Fruit fly (Drosophila melanogaster) whole organism, embryonic: ENCODE data around the gene Lamtor4.

Source experiments
- Antp ChIP-seq: fragments of 200-800 bp; sonication (Bioruptor generic); optimal IDR thresholded peaks from 3 replicates; lab custom pipeline; 2016; ENCODE audit warnings: missing biosample characterization, missing genetic modification characterization
- Awh ChIP-seq: fragments of 200-800 bp; sonication (Bioruptor generic); IDR thresholded peaks from 2 replicates; pipeline ENCODE4, ENCODE4 v1.3.6; 2022; ENCODE audit warnings: missing biosample characterization, missing genetic modification characterization
- CG1024 ChIP-seq: fragments of 200-800 bp; sonication (Bioruptor generic); IDR thresholded peaks from 2 replicates; pipeline ENCODE4 v1.3.6; 2022; ENCODE audit warnings: missing biosample characterization, missing genetic modification characterization
- CG11085 ChIP-seq: fragments of 200-800 bp; sonication (Bioruptor generic); IDR thresholded peaks from 2 replicates; pipeline ENCODE4 v1.3.6; 2022; ENCODE audit warnings: missing biosample characterization, missing genetic modification characterization
- CG1233 ChIP-seq: fragments of 200-800 bp; sonication (Bioruptor generic); optimal IDR thresholded peaks from 4 replicates; lab custom pipeline; 2018; ENCODE audit warnings: missing biosample characterization, mild to moderate bottlenecking, missing genetic modification characterization
- CG15696 ChIP-seq: fragments of 200-800 bp; sonication (Bioruptor generic); optimal IDR thresholded peaks from 2 replicates; lab custom pipeline; 2019; ENCODE audit warnings: missing biosample characterization, mild to moderate bottlenecking, missing genetic modification characterization, moderate library complexity
- CG17385 ChIP-seq: fragments of 200-800 bp; sonication (Bioruptor generic); optimal IDR thresholded peaks from 3 replicates; lab custom pipeline; 2018; ENCODE audit warnings: missing biosample characterization, mild to moderate bottlenecking, missing genetic modification characterization
- CG18619 ChIP-seq: fragments of 200-800 bp; sonication (Bioruptor generic); optimal IDR thresholded peaks from 3 replicates; lab custom pipeline; 2017; ENCODE audit warnings: missing biosample characterization, mild to moderate bottlenecking, missing genetic modification characterization
- CG2120 ChIP-seq: fragments of 200-800 bp; sonication (Bioruptor generic); optimal IDR thresholded peaks from 3 replicates; lab custom pipeline; 2016; ENCODE audit warnings: missing biosample characterization, missing genetic modification characterization
- CG31365 ChIP-seq: fragments of 200-800 bp; sonication (Bioruptor generic); optimal IDR thresholded peaks from 2 replicates; lab custom pipeline; 2018; ENCODE audit warnings: missing biosample characterization, mild to moderate bottlenecking, missing genetic modification characterization
- CG33213 ChIP-seq: fragments of 200-800 bp; sonication (Bioruptor generic); optimal IDR thresholded peaks from 3 replicates; lab custom pipeline; 2016; ENCODE audit warnings: missing biosample characterization, missing genetic modification characterization
- CG34224 ChIP-seq: fragments of 200-800 bp; sonication (Bioruptor generic); IDR thresholded peaks from 3 replicates; pipeline ENCODE4 v1.3.6; 2022; ENCODE audit warnings: missing biosample characterization, missing genetic modification characterization; ENCODE audit not compliant: partially characterized antibody
- CG6654 ChIP-seq: fragments of 200-800 bp; sonication (Bioruptor generic); optimal IDR thresholded peaks from 2 replicates; lab custom pipeline; 2017; ENCODE audit warnings: missing biosample characterization, mild to moderate bottlenecking, missing genetic modification characterization
- CG7928 ChIP-seq: fragments of 200-800 bp; sonication (Bioruptor generic); optimal IDR thresholded peaks from 2 replicates; lab custom pipeline; 2017; ENCODE audit warnings: missing biosample characterization, mild to moderate bottlenecking, missing genetic modification characterization
- CG8359 ChIP-seq: fragments of 200-800 bp; sonication (Bioruptor generic); optimal IDR thresholded peaks from 2 replicates; lab custom pipeline; 2017; ENCODE audit warnings: missing biosample characterization, mild to moderate bottlenecking, missing genetic modification characterization, borderline replicate concordance
- CG8478 ChIP-seq: fragments of >200 bp; optimal IDR thresholded peaks from 2 replicates; lab custom pipeline; 2018
- CG8924 ChIP-seq: fragments of 200-800 bp; optimal IDR thresholded peaks from 3 replicates; lab custom pipeline; 2019; ENCODE audit warnings: missing biosample characterization, mild to moderate bottlenecking, missing genetic modification characterization, moderate library complexity
- Dad ChIP-seq: fragments of 200-800 bp; sonication (Bioruptor generic); optimal IDR thresholded peaks from 3 replicates; lab custom pipeline; 2016; ENCODE audit warnings: missing biosample characterization, missing genetic modification characterization
- Doc2 ChIP-seq: fragments of 200-800 bp; sonication (Bioruptor generic); IDR thresholded peaks from 2 replicates; pipeline ENCODE4 v1.3.6; 2022; ENCODE audit warnings: missing biosample characterization, missing genetic modification characterization
- Drgx ChIP-seq: fragments of 200-800 bp; sonication (Bioruptor generic); IDR thresholded peaks from 2 replicates; pipeline ENCODE4 v1.3.6; 2022; ENCODE audit warnings: missing biosample characterization, missing genetic modification characterization
- Gug ChIP-seq: fragments of 200-800 bp; sonication (Bioruptor generic); IDR thresholded peaks from 4 replicates; pipeline ENCODE4 v1.3.6; 2022; ENCODE audit warnings: missing biosample characterization, missing genetic modification characterization
- Hmx ChIP-seq: fragments of 200-800 bp; sonication (Bioruptor generic); optimal IDR thresholded peaks from 2 replicates; lab custom pipeline; 2016; ENCODE audit warnings: missing biosample characterization, missing genetic modification characterization
- Hr51 ChIP-seq, 2 experiments: fragments of 200-800 bp; sonication (Bioruptor generic); optimal IDR thresholded peaks; 2 replicates in 1 of 2; 3 replicates in 1 of 2; lab custom pipeline; 2016 to 2018; ENCODE audit warnings: missing biosample characterization in 2 of 2, missing genetic modification characterization in 2 of 2, mild to moderate bottlenecking in 1 of 2, moderate library complexity in 1 of 2
- Jarid2 ChIP-seq: fragments of 200-800 bp; sonication (Bioruptor generic); optimal IDR thresholded peaks from 3 replicates; lab custom pipeline; 2017; ENCODE audit warnings: mild to moderate bottlenecking, missing biosample characterization, missing genetic modification reagents, missing genetic modification characterization
- Nf-YB ChIP-seq: fragments of 200-800 bp; sonication (Bioruptor generic); optimal IDR thresholded peaks from 3 replicates; lab custom pipeline; 2019; ENCODE audit warnings: missing biosample characterization, mild to moderate bottlenecking, missing genetic modification characterization, moderate library complexity
- PHDP ChIP-seq: fragments of 200-800 bp; sonication (Bioruptor generic); optimal IDR thresholded peaks from 3 replicates; lab custom pipeline; 2018; ENCODE audit warnings: missing biosample characterization, mild to moderate bottlenecking, missing genetic modification characterization, moderate library complexity
- Poxn ChIP-seq: fragments of 200-800 bp; sonication (Bioruptor generic); IDR thresholded peaks from 2 replicates; pipeline ENCODE4 v1.3.6; 2022; ENCODE audit warnings: missing biosample characterization, missing genetic modification characterization
- Six4 ChIP-seq: fragments of 200-800 bp; sonication (Bioruptor generic); optimal IDR thresholded peaks from 2 replicates; lab custom pipeline; 2016; ENCODE audit warnings: missing biosample characterization, missing genetic modification characterization
- Stat92E ChIP-seq, 3 experiments: fragments of >200 bp in 2 of 3; fragments of 200-800 bp in 1 of 3; sonication (Bioruptor generic) in 1 of 3; optimal IDR thresholded peaks; 2 replicates each; lab custom pipeline; 2017 to 2019; ENCODE audit warnings: missing biosample characterization in 3 of 3, missing genetic modification characterization in 3 of 3, mild to moderate bottlenecking in 1 of 3, moderate library complexity in 1 of 3
- Taf1 ChIP-seq: fragments of 200-800 bp; sonication (Bioruptor generic); IDR thresholded peaks from 2 replicates; pipeline ENCODE4 v1.3.6; 2022; ENCODE audit warnings: missing biosample characterization, missing genetic modification characterization
- Usf ChIP-seq: fragments of 200-800 bp; sonication (Bioruptor generic); optimal IDR thresholded peaks from 2 replicates; lab custom pipeline; 2017; ENCODE audit warnings: missing genotype, missing biosample characterization, missing genetic modification characterization
- Vsx1 ChIP-seq: fragments of 200-800 bp; sonication (Bioruptor generic); optimal IDR thresholded peaks from 2 replicates; lab custom pipeline; 2017; ENCODE audit warnings: missing biosample characterization, mild to moderate bottlenecking, missing genetic modification characterization, missing genetic modification reagents
- ab ChIP-seq: fragments of 200-800 bp; sonication (Bioruptor generic); optimal IDR thresholded peaks from 2 replicates; lab custom pipeline; 2016; ENCODE audit warnings: missing biosample characterization, missing genetic modification characterization
- br ChIP-seq: fragments of >200 bp; optimal IDR thresholded peaks from 2 replicates; lab custom pipeline; 2017
- cas ChIP-seq: fragments of 200-800 bp; sonication (Bioruptor generic); IDR thresholded peaks from 2 replicates; pipeline ENCODE4 v1.3.6; 2022; ENCODE audit warnings: missing biosample characterization, missing genetic modification characterization
- dan ChIP-seq: fragments of 200-800 bp; sonication (Bioruptor generic); IDR thresholded peaks from 2 replicates; pipeline ENCODE4 v1.3.6; 2022; ENCODE audit warnings: missing biosample characterization, missing genetic modification characterization
- dati ChIP-seq: fragments of 200-800 bp; sonication (Bioruptor generic); IDR thresholded peaks from 2 replicates; pipeline ENCODE4 v1.3.6; 2022; ENCODE audit warnings: missing biosample characterization, missing genetic modification characterization
- disco-r ChIP-seq: fragments of 200-800 bp; sonication (Bioruptor generic); optimal IDR thresholded peaks from 2 replicates; lab custom pipeline; 2016; ENCODE audit warnings: missing biosample characterization, missing genetic modification characterization
- fd64A ChIP-seq: fragments of 200-800 bp; sonication (Bioruptor generic); optimal IDR thresholded peaks from 3 replicates; lab custom pipeline; 2018; ENCODE audit warnings: missing biosample characterization, mild to moderate bottlenecking, missing genetic modification characterization
- gcm ChIP-seq: fragments of 200-800 bp; sonication (Bioruptor generic); optimal IDR thresholded peaks from 2 replicates; lab custom pipeline; 2019; ENCODE audit warnings: missing biosample characterization, mild to moderate bottlenecking, missing genetic modification characterization, moderate library complexity
- gcm2 ChIP-seq: fragments of 200-800 bp; sonication (Bioruptor generic); optimal IDR thresholded peaks from 2 replicates; lab custom pipeline; 2016; ENCODE audit warnings: missing biosample characterization, missing genetic modification characterization
- gsb-n ChIP-seq: fragments of 200-800 bp; sonication (Bioruptor generic); optimal IDR thresholded peaks from 3 replicates; lab custom pipeline; 2018; ENCODE audit warnings: missing biosample characterization, mild to moderate bottlenecking, missing genetic modification characterization
- kni ChIP-seq: fragments of 200-800 bp; sonication (Bioruptor generic); optimal IDR thresholded peaks from 3 replicates; lab custom pipeline; 2017; ENCODE audit warnings: mild to moderate bottlenecking, missing biosample characterization, missing genetic modification reagents, missing genetic modification characterization
- luna ChIP-seq: fragments of 200-800 bp; sonication (Bioruptor generic); optimal IDR thresholded peaks from 2 replicates; lab custom pipeline; 2016; ENCODE audit warnings: missing biosample characterization, missing genetic modification characterization
- pnt ChIP-seq: fragments of 200-800 bp; sonication (Bioruptor generic); optimal IDR thresholded peaks from 3 replicates; lab custom pipeline; 2016; ENCODE audit warnings: missing biosample characterization, missing genetic modification characterization
- prd ChIP-seq, 3 experiments: fragments of >200 bp in 2 of 3; fragments of 200-800 bp in 1 of 3; sonication (Bioruptor generic) in 1 of 3; optimal IDR thresholded peaks in 2 of 3; IDR thresholded peaks in 1 of 3; 2 replicates in 2 of 3; 3 replicates in 1 of 3; pipeline versions ENCODE4 v1.3.6 to Lab custom; 2017 to 2022; ENCODE audit warnings: missing biosample characterization in 1 of 3, missing genetic modification characterization in 1 of 3
- salm ChIP-seq: fragments of 200-800 bp; sonication (Bioruptor generic); optimal IDR thresholded peaks from 2 replicates; lab custom pipeline; 2018; ENCODE audit warnings: missing biosample characterization, mild to moderate bottlenecking, missing genetic modification characterization
- sens-2 ChIP-seq: fragments of 200-800 bp; sonication (Bioruptor generic); IDR thresholded peaks from 2 replicates; pipeline ENCODE4 v1.3.6; 2022; ENCODE audit warnings: missing biosample characterization, missing genetic modification characterization
- sisA ChIP-seq: fragments of 200-800 bp; sonication (Bioruptor generic); IDR thresholded peaks from 2 replicates; pipeline ENCODE4 v1.3.6; 2022; ENCODE audit warnings: missing biosample characterization, missing genetic modification characterization
- stc ChIP-seq: fragments of 200-800 bp; sonication (Bioruptor generic); IDR thresholded peaks from 2 replicates; pipeline ENCODE4 v1.3.6; 2022; ENCODE audit warnings: missing biosample characterization, missing genetic modification characterization
- stwl ChIP-seq: fragments of 200-800 bp; sonication (Bioruptor generic); optimal IDR thresholded peaks from 3 replicates; lab custom pipeline; 2018; ENCODE audit warnings: missing biosample characterization, mild to moderate bottlenecking, missing genetic modification characterization, moderate library complexity
- wdn ChIP-seq: fragments of 200-800 bp; sonication (Bioruptor generic); IDR thresholded peaks from 2 replicates; pipeline ENCODE4 v1.3.6; 2022; ENCODE audit warnings: missing biosample characterization, missing genetic modification characterization

Lamtor4 gene

dm6 chr3L:3868014-3868413 is 28.7 kb upstream of the Lamtor4 start (continued):
- TF ChIP-seq CG33213 (GFP tag; lab: Kevin White, UChicago) = no peak
- no peak for TF ChIP-seq dan (GFP tag; lab: Robert Waterston, UW)
- no peak for TF ChIP-seq kni
- no peak for TF ChIP-seq Hmx
- TF ChIP-seq Six4 (GFP tag; lab: Kevin White, UChicago) = peak; percentile 2
- no peak for TF ChIP-seq salm
- TF ChIP-seq Dad (GFP tag; lab: Kevin White, UChicago) = no peak
- TF ChIP-seq Gug = no peak
- no peak for TF ChIP-seq Nf-YB
- TF ChIP-seq fd64A = no peak
- TF ChIP-seq Taf1 = no peak
- TF ChIP-seq CG7928 = no peak
- peak in 1 of 2 experiments; percentile 1 for TF ChIP-seq Hr51 (GFP tag; optimal IDR thresholded peaks at IDR 0.05; lab: Kevin White, UChicago)
- TF ChIP-seq Antp = no peak
- no peak for TF ChIP-seq wdn
- peak; percentile 44 for TF ChIP-seq sisA
- no peak for TF ChIP-seq Stat92E (GFP tag; optimal IDR thresholded peaks at IDR 0.05; lab: Kevin White, UChicago)
- TF ChIP-seq CG8478 (lab: Kevin White, UChicago) = no peak
- no peak for TF ChIP-seq CG11085 (GFP tag; lab: Robert Waterston, UW)
- no peak for TF ChIP-seq stwl (tag; lab: Kevin White, UChicago)
- TF ChIP-seq CG1233 (GFP tag; lab: Kevin White, UChicago) = no peak
- TF ChIP-seq Doc2 (GFP tag; lab: Robert Waterston, UW) = no peak
- no peak for TF ChIP-seq CG18619
- TF ChIP-seq Usf = no peak
- TF ChIP-seq prd (optimal IDR thresholded peaks at IDR 0.05; lab: Kevin White, UChicago) = no peak
- peak; percentile 64 for TF ChIP-seq prd (GFP tag; IDR thresholded peaks at IDR 0.05; lab: Robert Waterston, UW)
- no peak for TF ChIP-seq CG15696 (tag; lab: Kevin White, UChicago)
- TF ChIP-seq CG8359 (GFP tag; lab: Kevin White, UChicago) = no peak
- TF ChIP-seq disco-r (GFP tag; lab: Kevin White, UChicago) = no peak
- TF ChIP-seq stc (GFP tag; lab: Robert Waterston, UW) = no peak
- no peak for TF ChIP-seq sens-2
- TF ChIP-seq Poxn (GFP tag; lab: Robert Waterston, UW) = no peak
- TF ChIP-seq CG2120 (GFP tag; lab: Kevin White, UChicago) = no peak
- no peak for TF ChIP-seq CG34224 (GFP tag; lab: Robert Waterston, UW)
- no peak for TF ChIP-seq CG17385
- TF ChIP-seq Awh (GFP tag; lab: Robert Waterston, UW) = 0 out of 2 replicates have a peak, but pooled peaks have one; percentile 40
- no peak for TF ChIP-seq dati
- no peak for TF ChIP-seq CG31365
- TF ChIP-seq pnt = no peak
- TF ChIP-seq CG1024 = 0 out of 2 replicates have a peak, but pooled peaks have one; percentile 25
- TF ChIP-seq Vsx1 = no peak
- no peak for TF ChIP-seq CG6654 (GFP tag; lab: Kevin White, UChicago)
- TF ChIP-seq CG8924 (tag; lab: Kevin White, UChicago) = peak; percentile 22
- TF ChIP-seq Drgx (GFP tag; lab: Robert Waterston, UW) = peak; percentile 69
- TF ChIP-seq Jarid2 (GFP tag; lab: Kevin White, UChicago) = no peak
- TF ChIP-seq ab (GFP tag; lab: Kevin White, UChicago) = no peak
- TF ChIP-seq luna (GFP tag; lab: Kevin White, UChicago) = no peak
- TF ChIP-seq gcm (GFP tag; lab: Kevin White, UChicago) = no peak
- no peak for TF ChIP-seq br
- TF ChIP-seq gsb-n (tag; lab: Kevin White, UChicago) = peak; percentile 14
- no peak for TF ChIP-seq gcm2 (GFP tag; lab: Kevin White, UChicago)
- no peak for TF ChIP-seq cas (GFP tag; lab: Robert Waterston, UW)
- TF ChIP-seq PHDP = no peak
